Fruit fly (Drosophila melanogaster) whole organism, embryonic: ENCODE data around the gene solo.

ENCODE experiments used
- Atf6 ChIP-seq: fragments of 200-800 bp; sonication (Bioruptor generic); IDR thresholded peaks from 2 replicates; pipeline ENCODE4 v1.3.6; 2022; ENCODE audit warnings: missing biosample characterization, missing genetic modification characterization
- Bteb2 ChIP-seq: fragments of 200-800 bp; sonication (Bioruptor generic); optimal IDR thresholded peaks from 2 replicates; lab custom pipeline; 2016; ENCODE audit warnings: missing biosample characterization, missing genetic modification characterization
- CG10209 ChIP-seq: fragments of 200-800 bp; sonication (Bioruptor generic); optimal IDR thresholded peaks from 3 replicates; lab custom pipeline; 2017; ENCODE audit warnings: missing biosample characterization, mild to moderate bottlenecking, missing genetic modification characterization, missing genetic modification reagents
- CG11398 ChIP-seq: fragments of 200-800 bp; sonication (Bioruptor generic); optimal IDR thresholded peaks from 2 replicates; lab custom pipeline; 2016; ENCODE audit warnings: missing biosample characterization, missing genetic modification characterization
- CG13287 ChIP-seq: fragments of 200-800 bp; sonication (Bioruptor generic); IDR thresholded peaks from 2 replicates; pipeline ENCODE4 v1.3.6; 2022; ENCODE audit warnings: missing biosample characterization, missing genetic modification characterization; ENCODE audit not compliant: partially characterized antibody
- CG14050 ChIP-seq: fragments of 200-800 bp; sonication (Bioruptor generic); IDR thresholded peaks from 3 replicates; pipeline ENCODE4 v1.3.6; 2022; ENCODE audit warnings: missing biosample characterization, missing genetic modification characterization
- CG14441 ChIP-seq: fragments of 200-800 bp; sonication (Bioruptor generic); IDR thresholded peaks from 2 replicates; pipeline ENCODE4 v1.3.6; 2022; ENCODE audit warnings: missing biosample characterization, missing genetic modification characterization
- CG14710 ChIP-seq: fragments of 200-800 bp; sonication (Bioruptor generic); optimal IDR thresholded peaks from 3 replicates; lab custom pipeline; 2019; ENCODE audit warnings: missing biosample characterization, mild to moderate bottlenecking, missing genetic modification characterization, moderate library complexity
- CG15601 ChIP-seq: fragments of 200-800 bp; sonication (Bioruptor generic); optimal IDR thresholded peaks from 3 replicates; lab custom pipeline; 2019; ENCODE audit warnings: missing biosample characterization, mild to moderate bottlenecking, missing genetic modification characterization, moderate library complexity
- CG16815 ChIP-seq: fragments of 200-800 bp; sonication (Bioruptor generic); optimal IDR thresholded peaks from 3 replicates; lab custom pipeline; 2017; ENCODE audit warnings: missing biosample characterization, mild to moderate bottlenecking, missing genetic modification characterization
- CG17612 ChIP-seq: fragments of 200-800 bp; sonication (Bioruptor generic); IDR thresholded peaks from 2 replicates; pipeline ENCODE4 v1.3.6; 2022; ENCODE audit warnings: missing biosample characterization, missing genetic modification characterization
- CG1792 ChIP-seq: fragments of 200-800 bp; sonication (Bioruptor generic); optimal IDR thresholded peaks from 2 replicates; lab custom pipeline; 2016; ENCODE audit warnings: missing biosample characterization, missing genetic modification characterization
- CG2116 ChIP-seq: fragments of 200-800 bp; sonication (Bioruptor generic); optimal IDR thresholded peaks from 3 replicates; lab custom pipeline; 2018; ENCODE audit warnings: missing biosample characterization, mild to moderate bottlenecking, missing genetic modification characterization
- CG32767 ChIP-seq: fragments of 200-800 bp; sonication (Bioruptor generic); IDR thresholded peaks from 2 replicates; pipeline ENCODE4 v1.3.6; 2022; ENCODE audit warnings: missing biosample characterization, missing genetic modification characterization
- CG34422 ChIP-seq: fragments of 200-800 bp; sonication (Bioruptor generic); IDR thresholded peaks from 3 replicates; pipeline ENCODE4 v1.3.6; 2022; ENCODE audit warnings: missing biosample characterization, missing genetic modification characterization
- CG3995 ChIP-seq: fragments of 200-800 bp; sonication (Bioruptor generic); optimal IDR thresholded peaks from 3 replicates; lab custom pipeline; 2016; ENCODE audit warnings: missing biosample characterization, missing genetic modification characterization
- CG8765 ChIP-seq: fragments of 200-800 bp; sonication (Bioruptor generic); IDR thresholded peaks from 2 replicates; pipeline ENCODE4 v1.3.6; 2022; ENCODE audit warnings: missing biosample characterization, missing genetic modification characterization
- Doc2 ChIP-seq: fragments of 200-800 bp; sonication (Bioruptor generic); IDR thresholded peaks from 2 replicates; pipeline ENCODE4 v1.3.6; 2022; ENCODE audit warnings: missing biosample characterization, missing genetic modification characterization
- Doc3 ChIP-seq: fragments of 200-800 bp; sonication (Bioruptor generic); IDR thresholded peaks from 3 replicates; pipeline ENCODE4 v1.3.6; 2022; ENCODE audit warnings: missing biosample characterization, missing genetic modification characterization; ENCODE audit not compliant: partially characterized antibody
- Eip74EF ChIP-seq, 2 experiments: fragments of 200-800 bp in 1 of 2; fragments of >200 bp in 1 of 2; sonication (Bioruptor generic) in 1 of 2; optimal IDR thresholded peaks; 2 replicates each; lab custom pipeline; 2017 to 2019; ENCODE audit warnings: missing biosample characterization in 2 of 2, missing genetic modification characterization in 2 of 2, mild to moderate bottlenecking in 1 of 2, moderate library complexity in 1 of 2
- H2.0 ChIP-seq: fragments of 200-800 bp; sonication (Bioruptor generic); IDR thresholded peaks from 2 replicates; pipeline ENCODE4 v1.3.6; 2022; ENCODE audit warnings: missing biosample characterization, missing genetic modification characterization
- HLHmδ ChIP-seq: fragments of 200-800 bp; sonication (Bioruptor generic); optimal IDR thresholded peaks from 2 replicates; lab custom pipeline; 2018; ENCODE audit warnings: missing biosample characterization, mild to moderate bottlenecking, missing genetic modification characterization, moderate library complexity
- HmgD ChIP-seq: fragments of 200-800 bp; sonication (Bioruptor generic); optimal IDR thresholded peaks from 3 replicates; lab custom pipeline; 2016; ENCODE audit warnings: missing biosample characterization, missing genetic modification characterization
- MBD-R2 ChIP-seq: fragments of 200-800 bp; sonication (Bioruptor generic); IDR thresholded peaks from 2 replicates; pipeline ENCODE4 v1.3.6; 2022; ENCODE audit warnings: missing biosample characterization, missing genetic modification characterization
- NFAT ChIP-seq: fragments of 200-800 bp; sonication (Bioruptor generic); IDR thresholded peaks from 2 replicates; pipeline ENCODE4 v1.3.6; 2022; ENCODE audit warnings: missing biosample characterization, missing genetic modification characterization
- Nf-YA ChIP-seq: fragments of 200-800 bp; sonication (Bioruptor generic); IDR thresholded peaks from 2 replicates; pipeline ENCODE4 v1.3.6; 2022; ENCODE audit warnings: missing biosample characterization, missing genetic modification characterization
- Opbp ChIP-seq: fragments of 200-800 bp; sonication (Bioruptor generic); IDR thresholded peaks from 3 replicates; pipeline ENCODE4 v1.3.6; 2022; ENCODE audit warnings: missing biosample characterization, missing genetic modification characterization; ENCODE audit not compliant: partially characterized antibody
- Pdp1 ChIP-seq, 2 experiments: fragments of 200-800 bp; sonication (Bioruptor generic); optimal IDR thresholded peaks; 3 replicates each; lab custom pipeline; 2016; ENCODE audit warnings: missing biosample characterization in 2 of 2, missing genetic modification characterization in 2 of 2, mild to moderate bottlenecking in 1 of 2, moderate library complexity in 1 of 2
- Sry-β ChIP-seq: fragments of 200-800 bp; sonication (Bioruptor generic); optimal IDR thresholded peaks from 2 replicates; lab custom pipeline; 2018; ENCODE audit warnings: missing biosample characterization, mild to moderate bottlenecking, missing genetic modification characterization, moderate library complexity
- bsh ChIP-seq, 2 experiments: fragments of 200-800 bp; sonication (Bioruptor generic); optimal IDR thresholded peaks; 2 replicates each; lab custom pipeline; 2017 to 2018; ENCODE audit warnings: mild to moderate bottlenecking in 2 of 2, missing biosample characterization in 2 of 2, missing genetic modification characterization in 2 of 2, moderate library complexity in 1 of 2
- caup ChIP-seq: fragments of 200-800 bp; sonication (Bioruptor generic); optimal IDR thresholded peaks from 3 replicates; lab custom pipeline; 2017; ENCODE audit warnings: missing biosample characterization, mild to moderate bottlenecking, missing genetic modification characterization, moderate library complexity; ENCODE audit not compliant: severe bottlenecking
- ci ChIP-seq: fragments of 200-800 bp; sonication (Bioruptor generic); IDR thresholded peaks from 3 replicates; pipeline ENCODE4 v1.3.6; 2022; ENCODE audit warnings: missing biosample characterization, missing genetic modification characterization
- dati ChIP-seq: fragments of 200-800 bp; sonication (Bioruptor generic); IDR thresholded peaks from 2 replicates; pipeline ENCODE4 v1.3.6; 2022; ENCODE audit warnings: missing biosample characterization, missing genetic modification characterization
- fd64A ChIP-seq: fragments of 200-800 bp; sonication (Bioruptor generic); optimal IDR thresholded peaks from 3 replicates; lab custom pipeline; 2018; ENCODE audit warnings: missing biosample characterization, mild to moderate bottlenecking, missing genetic modification characterization
- gem ChIP-seq: fragments of 200-800 bp; sonication (Bioruptor generic); optimal IDR thresholded peaks from 2 replicates; lab custom pipeline; 2019; ENCODE audit warnings: missing biosample characterization, mild to moderate bottlenecking, missing genetic modification characterization, moderate library complexity
- gsb ChIP-seq: fragments of 200-800 bp; sonication (Bioruptor generic); IDR thresholded peaks from 2 replicates; pipeline ENCODE4 v1.3.6; 2022; ENCODE audit warnings: missing biosample characterization, missing genetic modification characterization
- hb ChIP-seq: fragments of 200-800 bp; sonication (Bioruptor generic); IDR thresholded peaks from 3 replicates; pipeline ENCODE4 v1.3.6; 2022; ENCODE audit warnings: missing biosample characterization, missing genetic modification characterization; ENCODE audit not compliant: partially characterized antibody
- jigr1 ChIP-seq: fragments of 200-800 bp; sonication (Bioruptor generic); IDR thresholded peaks from 3 replicates; pipeline ENCODE4 v1.3.6; 2022; ENCODE audit warnings: missing biosample characterization, missing genetic modification characterization
- kni ChIP-seq: fragments of 200-800 bp; sonication (Bioruptor generic); optimal IDR thresholded peaks from 3 replicates; lab custom pipeline; 2017; ENCODE audit warnings: mild to moderate bottlenecking, missing biosample characterization, missing genetic modification reagents, missing genetic modification characterization
- phol ChIP-seq: fragments of 200-800 bp; sonication (Bioruptor generic); optimal IDR thresholded peaks from 3 replicates; lab custom pipeline; 2018; ENCODE audit warnings: missing biosample characterization, mild to moderate bottlenecking, missing genetic modification characterization, moderate library complexity
- pnt ChIP-seq: fragments of 200-800 bp; sonication (Bioruptor generic); optimal IDR thresholded peaks from 3 replicates; lab custom pipeline; 2016; ENCODE audit warnings: missing biosample characterization, missing genetic modification characterization
- psq ChIP-seq: fragments of 200-800 bp; sonication (Bioruptor generic); optimal IDR thresholded peaks from 2 replicates; lab custom pipeline; 2017; ENCODE audit warnings: missing biosample characterization, missing genetic modification characterization
- pzg ChIP-seq: fragments of 200-800 bp; sonication (Bioruptor generic); optimal IDR thresholded peaks from 3 replicates; lab custom pipeline; 2018; ENCODE audit warnings: missing biosample characterization, mild to moderate bottlenecking, missing genetic modification characterization, moderate library complexity
- tap ChIP-seq: fragments of 200-800 bp; optimal IDR thresholded peaks from 3 replicates; lab custom pipeline; 2019; ENCODE audit warnings: missing biosample characterization, mild to moderate bottlenecking, missing genetic modification characterization, moderate library complexity
- tin ChIP-seq: fragments of 200-800 bp; sonication (Bioruptor generic); optimal IDR thresholded peaks from 3 replicates; lab custom pipeline; 2016; ENCODE audit warnings: missing biosample characterization, missing genetic modification characterization
- trem ChIP-seq: fragments of 200-800 bp; optimal IDR thresholded peaks from 3 replicates; lab custom pipeline; 2019; ENCODE audit warnings: missing biosample characterization, mild to moderate bottlenecking, missing genetic modification characterization, moderate library complexity
- twi ChIP-seq: fragments of 200-800 bp; optimal IDR thresholded peaks from 2 replicates; lab custom pipeline; 2019; ENCODE audit warnings: missing biosample characterization, mild to moderate bottlenecking, missing genetic modification characterization, moderate library complexity

The solo gene

DNA sequence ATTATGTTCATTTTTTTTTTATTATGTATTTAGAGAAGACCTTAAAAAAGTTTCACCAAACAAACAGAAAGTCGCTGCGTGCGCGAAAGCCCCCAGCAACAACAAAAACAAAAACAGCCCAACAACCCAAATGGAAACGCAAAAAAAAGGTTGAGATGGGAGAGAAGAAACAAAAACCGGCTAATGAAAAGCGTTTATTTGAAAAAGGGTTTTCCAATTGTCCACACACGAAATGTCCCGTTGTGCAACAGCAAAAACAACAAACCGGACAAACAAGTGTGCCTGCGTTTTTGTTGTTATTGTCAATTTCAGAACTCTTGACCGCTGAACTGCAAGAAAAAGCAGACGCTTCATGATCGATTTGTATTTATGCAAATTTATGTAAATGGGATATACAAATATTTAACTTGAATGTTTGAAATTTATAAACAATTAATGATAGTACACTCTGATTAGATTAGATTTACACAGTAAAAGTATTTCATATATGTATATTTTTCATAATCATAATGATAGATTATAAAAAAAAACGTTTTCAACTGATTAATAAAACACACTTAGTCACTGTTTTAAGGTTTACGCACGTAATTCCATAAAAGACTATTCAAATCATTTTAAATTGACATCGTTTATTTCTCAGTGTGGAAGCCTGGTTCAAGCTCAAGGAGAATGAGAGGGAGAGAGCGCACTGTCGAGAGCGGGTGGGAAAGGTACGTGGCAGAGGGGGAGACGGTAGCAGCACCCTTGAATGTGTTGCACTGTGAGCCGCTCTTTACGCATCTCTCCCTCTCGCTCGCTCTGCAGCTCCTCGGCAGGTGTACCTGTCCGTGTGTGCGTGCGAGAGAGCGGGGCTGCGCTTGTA lies 4.9 kb upstream of the solo start (continued):
- TF ChIP-seq caup, result peak; percentile 55
- TF ChIP-seq H2.0 (GFP tag; lab: Robert Waterston, UW), result peak; percentile 59; the same call in 1 of the 2 replicates
- no peak for TF ChIP-seq dati (GFP tag; lab: Robert Waterston, UW)
- peak; percentile 70 for TF ChIP-seq HLHmδ (GFP tag; lab: Kevin White, UChicago)
- no peak for TF ChIP-seq Doc2 (GFP tag; lab: Robert Waterston, UW)
- TF ChIP-seq NFAT (GFP tag; lab: Robert Waterston, UW), result no peak
- TF ChIP-seq Doc3 (GFP tag; lab: Robert Waterston, UW), result no peak
- TF ChIP-seq twi (tag; lab: Kevin White, UChicago), result peak; percentile 41
- no peak for TF ChIP-seq Bteb2 (GFP tag; lab: Kevin White, UChicago)
- TF ChIP-seq Pdp1 (GFP tag; optimal IDR thresholded peaks at IDR 0.05; lab: Kevin White, UChicago), result peak; percentile 26 to 48
- no peak for TF ChIP-seq Nf-YA (GFP tag; lab: Robert Waterston, UW)
- peak; percentile 57 for TF ChIP-seq trem (tag; lab: Kevin White, UChicago)
- TF ChIP-seq CG10209 (GFP tag; lab: Kevin White, UChicago), result peak; percentile 69
- TF ChIP-seq ci (GFP tag; lab: Robert Waterston, UW), result peak; percentile 83
- peak; percentile 88 for TF ChIP-seq gem (tag; lab: Kevin White, UChicago)
- peak; percentile 9 for TF ChIP-seq CG1792 (GFP tag; lab: Kevin White, UChicago)
- no peak; the same call in 1 of the 2 replicates for TF ChIP-seq MBD-R2
- peak; percentile 21 for TF ChIP-seq Sry-β (GFP tag; lab: Kevin White, UChicago)
- TF ChIP-seq Opbp (GFP tag; lab: Robert Waterston, UW), result 0 out of 3 replicates have a peak, but pooled peaks have one; percentile 21
- TF ChIP-seq CG32767 (GFP tag; lab: Robert Waterston, UW), result no peak
- peak; percentile 26 for TF ChIP-seq CG2116 (GFP tag; lab: Kevin White, UChicago)
- no peak for TF ChIP-seq hb (GFP tag; lab: Robert Waterston, UW)
- TF ChIP-seq phol (tag; lab: Kevin White, UChicago), result peak; percentile 88
- TF ChIP-seq CG14050 (GFP tag; lab: Robert Waterston, UW), result peak; percentile 69
- no peak for TF ChIP-seq gsb (GFP tag; lab: Robert Waterston, UW)
- peak; percentile 64 for TF ChIP-seq tin
- no peak for TF ChIP-seq CG14441 (GFP tag; lab: Robert Waterston, UW)
- TF ChIP-seq CG17612, result no peak
- TF ChIP-seq CG34422 (GFP tag; lab: Robert Waterston, UW), result peak; percentile 73; the same call in 2 of the 3 replicates
- TF ChIP-seq pzg (GFP tag; lab: Kevin White, UChicago), result no peak
- TF ChIP-seq CG11398, result no peak
- peak; percentile 73 for TF ChIP-seq CG15601 (tag; lab: Kevin White, UChicago)
- peak in 1 of 2 experiments; percentile 84 for TF ChIP-seq Eip74EF (GFP tag; optimal IDR thresholded peaks at IDR 0.05; lab: Kevin White, UChicago)
- no peak for TF ChIP-seq pnt
- TF ChIP-seq tap (tag; lab: Kevin White, UChicago), result peak; percentile 51
- 0 out of 3 replicates have a peak, but pooled peaks have one; percentile 29 for TF ChIP-seq jigr1 (GFP tag; lab: Robert Waterston, UW)
- no peak for TF ChIP-seq fd64A (GFP tag; lab: Kevin White, UChicago)
- peak; percentile 62 for TF ChIP-seq CG16815 (GFP tag; lab: Kevin White, UChicago)
- TF ChIP-seq HmgD, result no peak
- TF ChIP-seq CG3995 (GFP tag; lab: Kevin White, UChicago), result peak; percentile 17
- TF ChIP-seq CG8765 (GFP tag; lab: Robert Waterston, UW), result peak; percentile 47; the same call in 1 of the 2 replicates
- peak; percentile 57 to 76 for TF ChIP-seq bsh (GFP tag; optimal IDR thresholded peaks at IDR 0.05; lab: Kevin White, UChicago)
- peak; percentile 37 for TF ChIP-seq psq
- no peak for TF ChIP-seq kni (GFP tag; lab: Kevin White, UChicago)
- peak; percentile 49; the same call in 1 of the 2 replicates for TF ChIP-seq Atf6 (GFP tag; lab: Robert Waterston, UW)
- peak; percentile 91 for TF ChIP-seq CG14710
- no peak for TF ChIP-seq CG13287 (GFP tag; lab: Robert Waterston, UW)
